Fruit fly (Drosophila melanogaster) whole organism, wandering third instar larva: ENCODE data around the gene Stip1.

Experiments
- Abd-B ChIP-seq: fragments of >200 bp; optimal IDR thresholded peaks from 2 replicates; lab custom pipeline; 2017; ENCODE audit warnings: missing biosample characterization, missing genetic modification characterization
- Dfd ChIP-seq: fragments of >200 bp; optimal IDR thresholded peaks from 2 replicates; lab custom pipeline; 2017; ENCODE audit warnings: missing biosample characterization, missing genetic modification characterization
- Hr78 ChIP-seq: fragments of >200 bp; optimal IDR thresholded peaks from 2 replicates; lab custom pipeline; 2017; ENCODE audit warnings: missing biosample characterization, missing genetic modification characterization
- fru ChIP-seq: fragments of 200-800 bp; sonication (Bioruptor generic); optimal IDR thresholded peaks from 3 replicates; lab custom pipeline; 2016; ENCODE audit warnings: missing biosample characterization, mild to moderate bottlenecking, missing genetic modification characterization
- pan ChIP-seq: fragments of >200 bp; optimal IDR thresholded peaks from 2 replicates; lab custom pipeline; 2017
- tai ChIP-seq: sonication (Bioruptor generic); optimal IDR thresholded peaks from 2 replicates; lab custom pipeline; 2016; ENCODE audit warnings: missing biosample characterization, missing genetic modification characterization

dm6 chr2L:321793-322192 lies 26.9 kb downstream of the Stip1 start, which contains the start of gene CG33127:
- TF ChIP-seq Abd-B (GFP tag; lab: Kevin White, UChicago) = no peak
- TF ChIP-seq Dfd (GFP tag; lab: Kevin White, UChicago) = no peak
- TF ChIP-seq fru (GFP tag; lab: Kevin White, UChicago) = no peak
- no peak for TF ChIP-seq Hr78
- TF ChIP-seq tai (GFP tag; lab: Kevin White, UChicago) = no peak
- TF ChIP-seq pan (lab: Kevin White, UChicago) = no peak
